Worm (Caenorhabditis elegans) whole organism, L1 larva: ENCODE measurements around the gene vamp-7.

Source experiments
- C34B4.2 ChIP-seq: sonication (generic microtip); optimal IDR thresholded peaks from 2 replicates; lab custom pipeline; 2017; ENCODE audit warnings: mild to moderate bottlenecking, missing genetic modification characterization, missing compliant biosample characterization
- aha-1 ChIP-seq: fragments of 150-350 bp; optimal IDR thresholded peaks from 2 replicates; lab custom pipeline; 2014; ENCODE audit warnings: missing biosample characterization, missing genetic modification characterization
- blmp-1 ChIP-seq: fragments of 150-350 bp; optimal IDR thresholded peaks from 2 replicates; lab custom pipeline; 2014; ENCODE audit warnings: missing biosample characterization, missing genetic modification characterization
- ceh-63 ChIP-seq: fragments of 200-800 bp; sonication (Bioruptor generic); optimal IDR thresholded peaks from 2 replicates; lab custom pipeline; 2018; ENCODE audit warnings: mild to moderate bottlenecking, missing genetic modification characterization, missing compliant biosample characterization
- ceh-8 ChIP-seq: fragments of 200-800 bp; sonication (Bioruptor generic); optimal IDR thresholded peaks from 2 replicates; lab custom pipeline; 2018; ENCODE audit warnings: mild to moderate bottlenecking, missing genetic modification characterization, moderate library complexity, missing compliant biosample characterization
- ceh-82 ChIP-seq, 3 experiments: fragments of 150-350 bp in 1 of 3; sonication (generic microtip) in 2 of 3; optimal IDR thresholded peaks; 2 replicates each; lab custom pipeline; 2014 to 2017; ENCODE audit warnings: missing biosample characterization in 3 of 3, missing genetic modification characterization in 3 of 3
- ceh-88 ChIP-seq: fragments of 200-800 bp; sonication (Bioruptor generic); IDR thresholded peaks from 2 replicates; pipeline ENCODE4 v1.3.6; 2022; ENCODE audit warnings: missing genetic modification characterization, missing compliant biosample characterization
- ceh-90 ChIP-seq: sonication (generic microtip); optimal IDR thresholded peaks from 2 replicates; lab custom pipeline; 2016; ENCODE audit warnings: missing genetic modification characterization, missing compliant biosample characterization
- ces-1 ChIP-seq: fragments of 150-350 bp; optimal IDR thresholded peaks from 2 replicates; lab custom pipeline; 2014; ENCODE audit warnings: missing biosample characterization, missing genetic modification reagents, missing genetic modification characterization
- efl-1 ChIP-seq, 4 experiments: fragments of 150-350 bp; optimal IDR thresholded peaks in 3 of 4; peaks in 1 of 4; 1 replicate in 1 of 4; 2 replicates in 3 of 4; lab custom pipeline; 2014; ENCODE audit warnings: missing biosample characterization in 2 of 4, missing genetic modification characterization in 2 of 4, missing genetic modification reagents in 2 of 4
- egl-13 ChIP-seq: sonication (generic microtip); optimal IDR thresholded peaks from 2 replicates; lab custom pipeline; 2016; ENCODE audit warnings: missing genotype, missing genetic modification reagents, missing genetic modification characterization, missing compliant biosample characterization
- egl-27 ChIP-seq, 2 experiments: fragments of 150-350 bp in 1 of 2; sonication (generic microtip); optimal IDR thresholded peaks; 3 replicates each; lab custom pipeline; 2017 to 2018; ENCODE audit warnings: missing biosample characterization in 2 of 2, missing genetic modification characterization in 2 of 2, missing genetic modification reagents in 2 of 2
- elt-3 ChIP-seq, 6 experiments: fragments of 150-350 bp in 1 of 6; sonication (generic microtip); optimal IDR thresholded peaks; 2 replicates each; lab custom pipeline; 2017 to 2018; ENCODE audit warnings: missing biosample characterization in 6 of 6, missing genetic modification characterization in 6 of 6, inconsistent platforms in 1 of 6
- ets-5 ChIP-seq: fragments of 200-800 bp; sonication (Bioruptor generic); IDR thresholded peaks from 2 replicates; pipeline ENCODE4 v1.3.6; 2022; ENCODE audit warnings: missing genetic modification characterization, missing compliant biosample characterization
- grh-1 ChIP-seq: fragments of 200-800 bp; sonication (Bioruptor generic); IDR thresholded peaks from 2 replicates; pipeline ENCODE4 v1.3.6; 2022; ENCODE audit warnings: missing genetic modification reagents, missing genetic modification characterization, missing compliant biosample characterization
- irx-1 ChIP-seq: sonication (generic microtip); optimal IDR thresholded peaks from 2 replicates; lab custom pipeline; 2016; ENCODE audit warnings: missing genetic modification characterization, missing compliant biosample characterization
- isw-1 ChIP-seq: fragments of 200-800 bp; sonication (Bioruptor generic); IDR thresholded peaks from 2 replicates; pipeline ENCODE4 v1.3.6; 2022; ENCODE audit warnings: missing genetic modification characterization, missing compliant biosample characterization
- jun-1 ChIP-seq: fragments of 150-350 bp; optimal IDR thresholded peaks from 2 replicates; lab custom pipeline; 2014; ENCODE audit warnings: missing biosample characterization, missing genetic modification reagents, missing genetic modification characterization
- lin-13 ChIP-seq: fragments of 150-350 bp; optimal IDR thresholded peaks from 2 replicates; lab custom pipeline; 2014; ENCODE audit warnings: missing biosample characterization, missing genetic modification reagents, missing genetic modification characterization
- lin-35 ChIP-seq, 2 experiments: fragments of 150-350 bp; optimal IDR thresholded peaks; 2 replicates each; lab custom pipeline; 2014; ENCODE audit warnings: missing biosample characterization in 2 of 2, missing genetic modification characterization in 2 of 2, missing genetic modification reagents in 2 of 2
- lsy-2 ChIP-seq, 2 experiments: fragments of 150-350 bp; optimal IDR thresholded peaks; 2 replicates each; lab custom pipeline; 2014; ENCODE audit warnings: missing biosample characterization in 2 of 2, missing genetic modification characterization in 2 of 2
- mdl-1 ChIP-seq, 2 experiments: fragments of 150-350 bp; optimal IDR thresholded peaks; 2 replicates each; lab custom pipeline; 2014 to 2017; ENCODE audit warnings: missing biosample characterization in 2 of 2, missing genetic modification characterization in 2 of 2, inconsistent platforms in 1 of 2
- mef-2 ChIP-seq: fragments of 150-350 bp; optimal IDR thresholded peaks from 2 replicates; lab custom pipeline; 2014; ENCODE audit warnings: missing biosample characterization, missing genetic modification characterization
- mep-1 ChIP-seq: fragments of 150-350 bp; optimal IDR thresholded peaks from 2 replicates; lab custom pipeline; 2014; ENCODE audit warnings: missing biosample characterization, missing genetic modification characterization
- nhr-11 ChIP-seq: fragments of 150-350 bp; optimal IDR thresholded peaks from 2 replicates; lab custom pipeline; 2014; ENCODE audit warnings: missing biosample characterization, missing genetic modification characterization
- nhr-20 ChIP-seq: sonication (generic microtip); optimal IDR thresholded peaks from 2 replicates; lab custom pipeline; 2016; ENCODE audit warnings: mild to moderate bottlenecking, missing genetic modification characterization, missing compliant biosample characterization
- nhr-28 ChIP-seq: fragments of 150-350 bp; optimal IDR thresholded peaks from 2 replicates; lab custom pipeline; 2014; ENCODE audit warnings: missing biosample characterization, missing genetic modification characterization
- nhr-77 ChIP-seq: fragments of 150-350 bp; optimal IDR thresholded peaks from 2 replicates; lab custom pipeline; 2014; ENCODE audit warnings: missing biosample characterization, missing genetic modification characterization
- nhr-85 ChIP-seq: sonication (generic microtip); peaks from one replicate; lab custom pipeline; 2016; ENCODE audit warnings: missing genetic modification characterization, inconsistent platforms, missing compliant biosample characterization
- pag-3 ChIP-seq: sonication (generic microtip); optimal IDR thresholded peaks from 2 replicates; lab custom pipeline; 2017; ENCODE audit warnings: missing genetic modification characterization, mild to moderate bottlenecking, missing compliant biosample characterization, antibody characterized with exemption, borderline replicate concordance; ENCODE audit not compliant: insufficient read depth
- pqm-1 ChIP-seq: sonication (generic microtip); optimal IDR thresholded peaks from 3 replicates; lab custom pipeline; 2017; ENCODE audit warnings: missing biosample characterization, missing genetic modification characterization
- rnt-1 ChIP-seq: sonication (generic microtip); optimal IDR thresholded peaks from 2 replicates; lab custom pipeline; 2016; ENCODE audit warnings: mild to moderate bottlenecking, missing genetic modification characterization, moderate library complexity, missing compliant biosample characterization
- snpc-4 ChIP-seq: fragments of 150-350 bp; optimal IDR thresholded peaks from 2 replicates; lab custom pipeline; 2014; ENCODE audit warnings: missing biosample characterization, missing genetic modification characterization
- tbx-2 ChIP-seq: sonication (generic microtip); optimal IDR thresholded peaks from 2 replicates; lab custom pipeline; 2016; ENCODE audit warnings: missing genetic modification characterization, missing compliant biosample characterization
- tlp-1 ChIP-seq: fragments of 150-350 bp; optimal IDR thresholded peaks from 2 replicates; lab custom pipeline; 2014; ENCODE audit warnings: missing biosample characterization, missing genetic modification characterization
- unc-130 ChIP-seq: fragments of 150-350 bp; optimal IDR thresholded peaks from 2 replicates; lab custom pipeline; 2017; ENCODE audit warnings: missing biosample characterization, missing genetic modification characterization, inconsistent platforms
- unc-30 ChIP-seq: sonication (generic microtip); optimal IDR thresholded peaks from 2 replicates; lab custom pipeline; 2017; ENCODE audit warnings: missing biosample characterization, missing genetic modification characterization
- ztf-11 ChIP-seq, 2 experiments: sonication (generic microtip); optimal IDR thresholded peaks; 2 replicates each; lab custom pipeline; 2016 to 2017; ENCODE audit warnings: missing genetic modification characterization in 2 of 2, missing biosample characterization in 1 of 2, missing compliant biosample characterization in 1 of 2

The vamp-7 gene

ce11 chrIV:2599634-2600033 is 8.2 kb upstream of the vamp-7 start (continued):
- TF ChIP-seq mef-2 (tag; lab: Kevin White, UChicago) (peak; percentile 38), irx-1 (tag; lab: Kevin White, UChicago) (peak; percentile 73), nhr-28 (no peak), ceh-88 (GFP tag; lab: Robert Waterston, UW) (no peak), tlp-1 (tag; lab: Kevin White, UChicago) (no peak), jun-1 (tag; lab: Kevin White, UChicago) (peak; percentile 69), pag-3 (no peak), elt-3 (tag; optimal IDR thresholded peaks at IDR 0.05; lab: Kevin White, UChicago) (peak in 2 of 6 experiments; percentile 13 to 24), mdl-1 (tag; optimal IDR thresholded peaks at IDR 0.05; lab: Kevin White, UChicago) (peak in 1 of 2 experiments; percentile 93), tbx-2 (tag; lab: Kevin White, UChicago) (peak; percentile 86), ces-1 (GFP tag; lab: Kevin White, UChicago) (no peak), nhr-11 (tag; lab: Kevin White, UChicago) (peak; percentile 91), blmp-1 (tag; lab: Kevin White, UChicago) (peak; percentile 55), unc-30 (tag; lab: Kevin White, UChicago) (no peak), ceh-8 (GFP tag; lab: Kevin White, UChicago) (no peak), nhr-85 (tag; lab: Kevin White, UChicago) (peak; percentile 84), ztf-11 (tag; optimal IDR thresholded peaks at IDR 0.05; lab: Kevin White, UChicago) (no peak), ceh-90 (tag; lab: Kevin White, UChicago) (no peak), lin-13 (GFP tag; lab: Kevin White, UChicago) (peak; percentile 89), pqm-1 (tag; lab: Kevin White, UChicago) (no peak), rnt-1 (tag; lab: Kevin White, UChicago) (peak; percentile 90), ets-5 (GFP tag; lab: Robert Waterston, UW) (no peak), nhr-20 (tag; lab: Kevin White, UChicago) (peak; percentile 86), egl-13 (peak; percentile 59), unc-130 (tag; lab: Kevin White, UChicago) (peak; percentile 57), lin-35 (GFP tag; optimal IDR thresholded peaks at IDR 0.05; lab: Kevin White, UChicago) (peak; percentile 77 to 87), lsy-2 (tag; optimal IDR thresholded peaks at IDR 0.05; lab: Kevin White, UChicago) (peak; percentile 84 to 89), efl-1 (optimal IDR thresholded peaks at IDR 0.05; lab: Kevin White, UChicago) (peak; percentile 85 to 90), efl-1 (GFP tag; optimal IDR thresholded peaks at IDR 0.05 in 1 of 2; lab: Kevin White, UChicago) (peak; percentile 74 to 97), aha-1 (tag; lab: Kevin White, UChicago) (peak; percentile 33), ceh-82 (tag; optimal IDR thresholded peaks at IDR 0.05; lab: Kevin White, UChicago) (peak; percentile 51 to 80 (median 68)), snpc-4 (tag; lab: Kevin White, UChicago) (peak; percentile 23), nhr-77 (tag; lab: Kevin White, UChicago) (peak; percentile 44), mep-1 (peak; percentile 94), ceh-63 (GFP tag; lab: Kevin White, UChicago) (no peak), isw-1 (GFP tag; lab: Robert Waterston, UW) (peak; percentile 68), grh-1 (GFP tag; lab: Robert Waterston, UW) (peak; percentile 50), egl-27 (tag; optimal IDR thresholded peaks at IDR 0.05; lab: Kevin White, UChicago) (no peak)

- TF ChIP-seq C34B4.2 (no peak), ztf-11 (tag; optimal IDR thresholded peaks at IDR 0.05; lab: Kevin White, UChicago) (no peak), ceh-88 (GFP tag; lab: Robert Waterston, UW) (peak; percentile 31; the same call in 1 of the 2 replicates)
These were observed 7.0 kb upstream of the vamp-7 start, which contains the start of gene epg-9 for ce11 chrIV:2600841-2601240. TSS of gene epg-9 (plus strand) at chrIV:2601141.
